Worm (Caenorhabditis elegans): ENCODE results near the gene dif-1.

- TF ChIP-seq egl-13 (tag; optimal IDR thresholded peaks at IDR 0.05) (no peak), tbx-2 (tag; optimal IDR thresholded peaks at IDR 0.05) (no peak), lsy-2 (tag; optimal IDR thresholded peaks at IDR 0.05) (no peak), snpc-4 (tag; optimal IDR thresholded peaks at IDR 0.05) (no peak), nhr-77 (tag; optimal IDR thresholded peaks at IDR 0.05) (no peak), ceh-8 (GFP tag; optimal IDR thresholded peaks at IDR 0.05) (no peak), ama-1 (optimal IDR thresholded peaks at IDR 0.05) (no peak), tlp-1 (tag; optimal IDR thresholded peaks at IDR 0.05) (no peak), irx-1 (tag; optimal IDR thresholded peaks at IDR 0.05) (no peak)
Measured at ce11 chrIV:7550445-7550844, 2.4 kb downstream of the dif-1 start, which contains the start of gene pam-1.
